Worm (Caenorhabditis elegans): ENCODE results near the gene C14A11.2.

Gene C14A11.2

ce11 chrX:2764278-2764677, 38.6 kb upstream of the C14A11.2 start:
- TF ChIP-seq ces-1 (GFP tag; optimal IDR thresholded peaks at IDR 0.05): peak; percentile 42
- 0 out of 2 replicates have a peak, but pooled peaks have one; percentile 5 for TF ChIP-seq dmd-6 (GFP tag; IDR thresholded peaks at IDR 0.05)
- TF ChIP-seq aly-2 (tag; optimal IDR thresholded peaks at IDR 0.05): no peak
- peak in 1 of 2 experiments; percentile 37 for TF ChIP-seq unc-62 (GFP tag; optimal IDR thresholded peaks at IDR 0.05 in 1 of 2)
- no peak for TF ChIP-seq unc-62 (tag; optimal IDR thresholded peaks at IDR 0.05)

- TF ChIP-seq ztf-7 (tag; optimal IDR thresholded peaks at IDR 0.05): no peak
- peak; percentile 26; the same call in 1 of the 2 replicates for TF ChIP-seq hmg-1.1 (GFP tag; IDR thresholded peaks at IDR 0.05)
- TF ChIP-seq mep-1 (tag; optimal IDR thresholded peaks at IDR 0.05): peak; percentile 37
- no peak for TF ChIP-seq zfp-3 (GFP tag; conservative IDR thresholded peaks at IDR 0.05)
These were observed 33.2 kb upstream of the C14A11.2 start, which contains the start of gene F55F1.2 for ce11 chrX:2769685-2770084. F55F1.2 (minus strand) TSS chrX:2770060.

ce11 chrX:2771742-2772141, 31.2 kb upstream of the C14A11.2 start, which contains the start of gene cgef-1:
cgef-1 (plus strand) TSS chrX:2772042.
- TF ChIP-seq unc-62 (GFP tag; optimal IDR thresholded peaks at IDR 0.05 in 1 of 2) (no peak), unc-62 (tag; optimal IDR thresholded peaks at IDR 0.05) (no peak), aly-2 (tag; optimal IDR thresholded peaks at IDR 0.05) (no peak), D1046.2 (GFP tag; IDR thresholded peaks at IDR 0.05) (no peak), aha-1 (tag) (peak; percentile 40), madf-9 (GFP tag; conservative IDR thresholded peaks at IDR 0.05) (no peak), arid-1 (GFP tag; conservative IDR thresholded peaks at IDR 0.05) (no peak), nhr-102 (tag; optimal IDR thresholded peaks at IDR 0.05) (no peak), madf-5 (GFP tag; IDR thresholded peaks at IDR 0.05) (no peak)

- TF ChIP-seq unc-130 (GFP tag; optimal IDR thresholded peaks at IDR 0.05) (no peak), zag-1 (tag; optimal IDR thresholded peaks at IDR 0.05) (no peak), snpc-4 (tag; optimal IDR thresholded peaks at IDR 0.05) (no peak), dmd-6 (GFP tag; IDR thresholded peaks at IDR 0.05) (no peak), nhr-111 (GFP tag; optimal IDR thresholded peaks at IDR 0.05) (no peak), madf-9 (GFP tag; conservative IDR thresholded peaks at IDR 0.05) (no peak)
These were observed 26.0 kb upstream of the C14A11.2 start for ce11 chrX:2776955-2777354.

- TF ChIP-seq daf-12 (tag; optimal IDR thresholded peaks at IDR 0.05) (no peak), ztf-7 (tag; optimal IDR thresholded peaks at IDR 0.05) (no peak), zag-1 (tag; optimal IDR thresholded peaks at IDR 0.05) (no peak), fkh-10 (GFP tag; optimal IDR thresholded peaks at IDR 0.05) (peak; percentile 10), F44E2.7 (GFP tag; IDR thresholded peaks at IDR 0.05) (no peak), nhr-111 (GFP tag; optimal IDR thresholded peaks at IDR 0.05) (no peak), unc-62 (GFP tag; optimal IDR thresholded peaks at IDR 0.05 in 1 of 2) (peak in 1 of 2 experiments; percentile 56), unc-62 (tag; optimal IDR thresholded peaks at IDR 0.05) (no peak)
These were observed 24.9 kb upstream of the C14A11.2 start for ce11 chrX:2777973-2778372.

ce11 chrX:2793527-2793926, 9.4 kb upstream of the C14A11.2 start:
- TF ChIP-seq F26F4.8 (GFP tag; conservative IDR thresholded peaks at IDR 0.05) (no peak), T26A8.4 (GFP tag; IDR thresholded peaks at IDR 0.05) (no peak), set-16 (GFP tag; IDR thresholded peaks at IDR 0.05) (0 out of 2 replicates have a peak, but pooled peaks have one; percentile 12), mxl-3 (GFP tag; optimal IDR thresholded peaks at IDR 0.05) (no peak), daf-19 (GFP tag; conservative IDR thresholded peaks at IDR 0.05) (no peak), aha-1 (tag) (peak; percentile 68), T20F7.1 (GFP tag; optimal IDR thresholded peaks at IDR 0.05) (no peak), skn-1 (tag; optimal IDR thresholded peaks at IDR 0.05) (no peak), daf-8 (GFP tag; IDR thresholded peaks at IDR 0.05) (no peak), ceh-62 (tag; optimal IDR thresholded peaks at IDR 0.05) (no peak), fos-1 (tag; optimal IDR thresholded peaks at IDR 0.05) (no peak), madf-5 (GFP tag; IDR thresholded peaks at IDR 0.05) (no peak), Y48G9A.11 (GFP tag; IDR thresholded peaks at IDR 0.05) (no peak)

Data from whole organism, L4 larva.